Fruit fly (Drosophila melanogaster) whole organism, embryonic: ENCODE results near the gene CG45207.

Experiments used
- CG12071 ChIP-seq: fragments of 200-800 bp; sonication (Bioruptor generic); optimal IDR thresholded peaks from 3 replicates; lab custom pipeline; 2018; ENCODE audit warnings: missing biosample characterization, mild to moderate bottlenecking, missing genetic modification characterization
- CG12391 ChIP-seq: fragments of 200-800 bp; sonication (Bioruptor generic); optimal IDR thresholded peaks from 3 replicates; lab custom pipeline; 2018; ENCODE audit warnings: missing biosample characterization, mild to moderate bottlenecking, missing genetic modification characterization, moderate library complexity
- CG13424 ChIP-seq: fragments of 200-800 bp; sonication (Bioruptor generic); optimal IDR thresholded peaks from 2 replicates; lab custom pipeline; 2019; ENCODE audit warnings: missing biosample characterization, mild to moderate bottlenecking, missing genetic modification characterization, moderate library complexity
- CG15011 ChIP-seq: fragments of 200-800 bp; sonication (Bioruptor generic); optimal IDR thresholded peaks from 3 replicates; lab custom pipeline; 2018; ENCODE audit warnings: missing biosample characterization, mild to moderate bottlenecking, missing genetic modification characterization
- CG16863 ChIP-seq: fragments of 200-800 bp; sonication (Bioruptor generic); optimal IDR thresholded peaks from 3 replicates; lab custom pipeline; 2016; ENCODE audit warnings: missing biosample characterization, missing genetic modification characterization
- CG17359 ChIP-seq: fragments of 200-800 bp; sonication (Bioruptor generic); optimal IDR thresholded peaks from 3 replicates; lab custom pipeline; 2018; ENCODE audit warnings: missing biosample characterization, mild to moderate bottlenecking, missing genetic modification characterization, moderate library complexity
- CG17829 ChIP-seq: fragments of 200-800 bp; optimal IDR thresholded peaks from 2 replicates; lab custom pipeline; 2019; ENCODE audit warnings: missing biosample characterization, mild to moderate bottlenecking, missing genetic modification characterization, moderate library complexity
- CG18764 ChIP-seq: fragments of 200-800 bp; sonication (Bioruptor generic); optimal IDR thresholded peaks from 3 replicates; lab custom pipeline; 2016; ENCODE audit warnings: missing biosample characterization, missing genetic modification characterization
- CG31441 ChIP-seq: fragments of 200-800 bp; sonication (Bioruptor generic); IDR thresholded peaks from 2 replicates; pipeline ENCODE4 v1.3.6; 2022; ENCODE audit warnings: missing biosample characterization, missing genetic modification characterization
- CG34376 ChIP-seq: fragments of 200-800 bp; sonication (Bioruptor generic); optimal IDR thresholded peaks from 2 replicates; lab custom pipeline; 2018; ENCODE audit warnings: missing biosample characterization, mild to moderate bottlenecking, missing genetic modification characterization
- CG4424 ChIP-seq: fragments of 200-800 bp; sonication (Bioruptor generic); optimal IDR thresholded peaks from 3 replicates; lab custom pipeline; 2016; ENCODE audit warnings: missing biosample characterization, missing genetic modification characterization
- CG6175 ChIP-seq: fragments of 200-800 bp; sonication (Bioruptor generic); IDR thresholded peaks from 3 replicates; pipeline ENCODE4 v1.3.6; 2022; ENCODE audit warnings: missing biosample characterization, missing genetic modification characterization
- CG8388 ChIP-seq: fragments of 200-800 bp; sonication (Bioruptor generic); optimal IDR thresholded peaks from 2 replicates; lab custom pipeline; 2019; ENCODE audit warnings: missing biosample characterization, mild to moderate bottlenecking, missing genetic modification characterization, moderate library complexity
- CG9215 ChIP-seq: fragments of 200-800 bp; sonication (Bioruptor generic); IDR thresholded peaks from 2 replicates; pipeline ENCODE4 v1.3.6; 2022; ENCODE audit warnings: missing biosample characterization, missing genetic modification characterization
- CG9797 ChIP-seq: fragments of 200-800 bp; sonication (Bioruptor generic); optimal IDR thresholded peaks from 3 replicates; lab custom pipeline; 2018; ENCODE audit warnings: missing biosample characterization, mild to moderate bottlenecking, missing genetic modification characterization
- CG9932 ChIP-seq: fragments of 200-800 bp; sonication (Bioruptor generic); IDR thresholded peaks from 2 replicates; pipeline ENCODE4 v1.3.6; 2022; ENCODE audit warnings: missing biosample characterization, missing genetic modification characterization
- CoRest ChIP-seq: fragments of 200-800 bp; sonication (Bioruptor generic); optimal IDR thresholded peaks from 3 replicates; lab custom pipeline; 2018; ENCODE audit warnings: missing biosample characterization, mild to moderate bottlenecking, missing genetic modification characterization, moderate library complexity
- CrebB ChIP-seq: fragments of 200-800 bp; sonication (Bioruptor generic); optimal IDR thresholded peaks from 3 replicates; lab custom pipeline; 2018; ENCODE audit warnings: missing biosample characterization, mild to moderate bottlenecking, missing genetic modification characterization
- Dp ChIP-seq: fragments of 200-800 bp; sonication (Bioruptor generic); optimal IDR thresholded peaks from 2 replicates; lab custom pipeline; 2018; ENCODE audit warnings: missing biosample characterization, mild to moderate bottlenecking, missing genetic modification characterization, moderate library complexity
- Dref ChIP-seq: fragments of 200-800 bp; sonication (Bioruptor generic); IDR thresholded peaks from 2 replicates; pipeline ENCODE4 v1.3.6; 2022; ENCODE audit warnings: missing biosample characterization, missing genetic modification characterization
- Ets65A ChIP-seq: fragments of 200-800 bp; sonication (Bioruptor generic); peaks from one replicate; lab custom pipeline; 2016; ENCODE audit warnings: missing biosample characterization, missing genetic modification characterization
- H2.0 ChIP-seq: fragments of 200-800 bp; sonication (Bioruptor generic); IDR thresholded peaks from 2 replicates; pipeline ENCODE4 v1.3.6; 2022; ENCODE audit warnings: missing biosample characterization, missing genetic modification characterization
- HLH4C ChIP-seq: fragments of 200-800 bp; sonication (Bioruptor generic); IDR thresholded peaks from 3 replicates; pipeline ENCODE4 v1.3.6; 2022; ENCODE audit warnings: missing biosample characterization, missing genetic modification characterization; ENCODE audit not compliant: partially characterized antibody
- HmgD ChIP-seq: fragments of 200-800 bp; sonication (Bioruptor generic); optimal IDR thresholded peaks from 3 replicates; lab custom pipeline; 2016; ENCODE audit warnings: missing biosample characterization, missing genetic modification characterization
- Hr3 ChIP-seq: fragments of 200-800 bp; sonication (Bioruptor generic); optimal IDR thresholded peaks from 3 replicates; lab custom pipeline; 2016; ENCODE audit warnings: missing biosample characterization, missing genetic modification characterization
- Lhr ChIP-seq: fragments of 200-800 bp; sonication (Bioruptor generic); optimal IDR thresholded peaks from 3 replicates; lab custom pipeline; 2017; ENCODE audit warnings: mild to moderate bottlenecking, missing biosample characterization, missing genetic modification reagents, missing genetic modification characterization
- Myb ChIP-seq: fragments of 200-800 bp; sonication (Bioruptor generic); optimal IDR thresholded peaks from 2 replicates; lab custom pipeline; 2016; ENCODE audit warnings: missing biosample characterization, missing genetic modification characterization
- Rfx ChIP-seq: fragments of 200-800 bp; sonication (Bioruptor generic); IDR thresholded peaks from 2 replicates; pipeline ENCODE4 v1.3.6; 2022; ENCODE audit warnings: missing biosample characterization, missing genetic modification characterization
- Stat92E ChIP-seq, 3 experiments: fragments of >200 bp in 2 of 3; fragments of 200-800 bp in 1 of 3; sonication (Bioruptor generic) in 1 of 3; optimal IDR thresholded peaks; 2 replicates each; lab custom pipeline; 2017 to 2019; ENCODE audit warnings: missing biosample characterization in 3 of 3, missing genetic modification characterization in 3 of 3, mild to moderate bottlenecking in 1 of 3, moderate library complexity in 1 of 3
- ato ChIP-seq: fragments of 200-800 bp; sonication (Bioruptor generic); IDR thresholded peaks from 2 replicates; pipeline ENCODE4 v1.3.6; 2022; ENCODE audit warnings: missing biosample characterization, missing genetic modification characterization; ENCODE audit not compliant: partially characterized antibody
- cas ChIP-seq: fragments of 200-800 bp; sonication (Bioruptor generic); IDR thresholded peaks from 2 replicates; pipeline ENCODE4 v1.3.6; 2022; ENCODE audit warnings: missing biosample characterization, missing genetic modification characterization
- chif ChIP-seq, 2 experiments: fragments of 200-800 bp; sonication (Bioruptor generic); optimal IDR thresholded peaks; 3 replicates each; lab custom pipeline; 2016; ENCODE audit warnings: missing biosample characterization in 2 of 2, missing genetic modification characterization in 2 of 2
- chm ChIP-seq: fragments of 200-800 bp; sonication (Bioruptor generic); IDR thresholded peaks from 2 replicates; pipeline ENCODE4 v1.3.6; 2022; ENCODE audit warnings: missing biosample characterization, missing genetic modification characterization
- dmrt11E ChIP-seq: fragments of 200-800 bp; sonication (Bioruptor generic); optimal IDR thresholded peaks from 3 replicates; lab custom pipeline; 2018; ENCODE audit warnings: missing biosample characterization, mild to moderate bottlenecking, missing genetic modification characterization, moderate library complexity
- dpn ChIP-seq, 2 experiments: fragments of 200-800 bp; sonication (Bioruptor generic); optimal IDR thresholded peaks; 3 replicates each; lab custom pipeline; 2016; ENCODE audit warnings: missing biosample characterization in 2 of 2, missing genetic modification characterization in 2 of 2
- gfzf ChIP-seq: fragments of 200-800 bp; sonication (Bioruptor generic); optimal IDR thresholded peaks from 2 replicates; lab custom pipeline; 2016; ENCODE audit warnings: missing biosample characterization, mild to moderate bottlenecking, missing genetic modification characterization, moderate library complexity
- gsb ChIP-seq: fragments of 200-800 bp; sonication (Bioruptor generic); IDR thresholded peaks from 2 replicates; pipeline ENCODE4 v1.3.6; 2022; ENCODE audit warnings: missing biosample characterization, missing genetic modification characterization
- jumu ChIP-seq: fragments of 200-800 bp; sonication (Bioruptor generic); optimal IDR thresholded peaks from 3 replicates; lab custom pipeline; 2016; ENCODE audit warnings: missing biosample characterization, missing genetic modification characterization
- kni ChIP-seq: fragments of 200-800 bp; sonication (Bioruptor generic); optimal IDR thresholded peaks from 3 replicates; lab custom pipeline; 2017; ENCODE audit warnings: mild to moderate bottlenecking, missing biosample characterization, missing genetic modification reagents, missing genetic modification characterization
- lbe ChIP-seq: fragments of 200-800 bp; sonication (Bioruptor generic); optimal IDR thresholded peaks from 2 replicates; lab custom pipeline; 2016; ENCODE audit warnings: missing biosample characterization, mild to moderate bottlenecking, missing genetic modification characterization
- lilli ChIP-seq: fragments of 200-800 bp; sonication (Bioruptor generic); optimal IDR thresholded peaks from 3 replicates; lab custom pipeline; 2016; ENCODE audit warnings: missing biosample characterization, missing genetic modification characterization
- mam ChIP-seq: fragments of 200-800 bp; sonication (Bioruptor generic); optimal IDR thresholded peaks from 3 replicates; lab custom pipeline; 2016; ENCODE audit warnings: missing biosample characterization, missing genetic modification characterization
- pan ChIP-seq, 4 experiments: fragments of >200 bp in 3 of 4; fragments of 200-800 bp in 1 of 4; sonication (Bioruptor generic) in 1 of 4; optimal IDR thresholded peaks in 3 of 4; IDR thresholded peaks in 1 of 4; 2 replicates each; pipeline versions ENCODE4 v1.3.6 to Lab custom; 2017 to 2022; ENCODE audit warnings: missing biosample characterization in 2 of 4, missing genetic modification characterization in 2 of 4, mixed read lengths in 1 of 4
- slbo ChIP-seq: fragments of 200-800 bp; sonication (Bioruptor generic); IDR thresholded peaks from 2 replicates; pipeline ENCODE4 v1.3.6; 2022; ENCODE audit warnings: missing biosample characterization, missing genetic modification characterization
- sqz ChIP-seq: fragments of 200-800 bp; sonication (Bioruptor generic); optimal IDR thresholded peaks from 3 replicates; lab custom pipeline; 2018; ENCODE audit warnings: missing biosample characterization, mild to moderate bottlenecking, missing genetic modification characterization
- tap ChIP-seq: fragments of 200-800 bp; optimal IDR thresholded peaks from 3 replicates; lab custom pipeline; 2019; ENCODE audit warnings: missing biosample characterization, mild to moderate bottlenecking, missing genetic modification characterization, moderate library complexity
- tup ChIP-seq: fragments of 200-800 bp; sonication (Bioruptor generic); optimal IDR thresholded peaks from 2 replicates; lab custom pipeline; 2016; ENCODE audit warnings: missing biosample characterization, mild to moderate bottlenecking, missing genetic modification characterization, moderate library complexity
- unc-4 ChIP-seq: fragments of 200-800 bp; sonication (Bioruptor generic); IDR thresholded peaks from 2 replicates; pipeline ENCODE4 v1.3.6; 2022; ENCODE audit warnings: missing biosample characterization, missing genetic modification characterization; ENCODE audit not compliant: partially characterized antibody
- vvl ChIP-seq: fragments of 200-800 bp; sonication (Bioruptor generic); IDR thresholded peaks from 2 replicates; pipeline ENCODE4 v1.3.6; 2022; ENCODE audit warnings: missing biosample characterization, missing genetic modification characterization
- yki ChIP-seq: fragments of >200 bp; optimal IDR thresholded peaks from 3 replicates; lab custom pipeline; 2018

Gene CG45207

dm6 chr3R:15793372-15793802 lies 18.2 kb upstream of the CG45207 start, which contains the start of gene nsl1 (continued):
- peak; percentile 79 for TF ChIP-seq lbe (GFP tag; lab: Kevin White, UChicago)
- no peak for TF ChIP-seq CG12071 (GFP tag; lab: Kevin White, UChicago)
- TF ChIP-seq CG18764 = peak; percentile 23
- TF ChIP-seq CG9215 (GFP tag; lab: Robert Waterston, UW) = peak; percentile 48
- TF ChIP-seq HLH4C = peak; percentile 96
- TF ChIP-seq chm = no peak; the same call in 1 of the 2 replicates
- TF ChIP-seq CrebB = no peak
- TF ChIP-seq CG16863 (GFP tag; lab: Kevin White, UChicago) = peak; percentile 78
- peak; percentile 29 for TF ChIP-seq dmrt11E (tag; lab: Kevin White, UChicago)
- peak; percentile 61 for TF ChIP-seq CG9932 (GFP tag; lab: Robert Waterston, UW)
- TF ChIP-seq CG31441 (GFP tag; lab: Robert Waterston, UW) = 0 out of 2 replicates have a peak, but pooled peaks have one; percentile 31
- no peak for TF ChIP-seq cas
- TF ChIP-seq H2.0 (GFP tag; lab: Robert Waterston, UW) = no peak
- TF ChIP-seq CG6175 (GFP tag; lab: Robert Waterston, UW) = no peak
- TF ChIP-seq gsb (GFP tag; lab: Robert Waterston, UW) = no peak
- no peak for TF ChIP-seq CG8388 (GFP tag; lab: Kevin White, UChicago)
- TF ChIP-seq CG15011 (GFP tag; lab: Kevin White, UChicago) = no peak
- peak; percentile 76 for TF ChIP-seq CG17829 (tag; lab: Kevin White, UChicago)
- TF ChIP-seq CoRest (tag; lab: Kevin White, UChicago) = peak; percentile 31
- peak; percentile 8 for TF ChIP-seq tap (tag; lab: Kevin White, UChicago)
- TF ChIP-seq Stat92E (GFP tag; optimal IDR thresholded peaks at IDR 0.05; lab: Kevin White, UChicago) = no peak
- TF ChIP-seq Myb (GFP tag; lab: Kevin White, UChicago) = no peak

- TF ChIP-seq CG34376 = peak; percentile 1
- peak; percentile 45 for TF ChIP-seq mam (GFP tag; lab: Kevin White, UChicago)
- no peak for TF ChIP-seq yki (lab: Kevin White, UChicago)
- peak; percentile 16 for TF ChIP-seq CG13424 (tag; lab: Kevin White, UChicago)
- TF ChIP-seq slbo (GFP tag; lab: Robert Waterston, UW) = peak; percentile 69; the same call in 1 of the 2 replicates
- TF ChIP-seq pan (optimal IDR thresholded peaks at IDR 0.05; lab: Kevin White, UChicago) = no peak
- peak in 1 of 2 experiments; percentile 51 for TF ChIP-seq pan (GFP tag; optimal IDR thresholded peaks at IDR 0.05 in 1 of 2, IDR thresholded peaks at IDR 0.05 in 1 of 2)
- TF ChIP-seq unc-4 (GFP tag; lab: Robert Waterston, UW) = peak; percentile 56; the same call in 1 of the 2 replicates
- TF ChIP-seq Rfx (GFP tag; lab: Robert Waterston, UW) = peak; percentile 74
- TF ChIP-seq CG12391 (tag; lab: Kevin White, UChicago) = peak; percentile 41
- no peak; the same call in 1 of the 2 replicates for TF ChIP-seq ato (GFP tag; lab: Robert Waterston, UW)
- peak; percentile 96 for TF ChIP-seq Myb (GFP tag; lab: Kevin White, UChicago)
- TF ChIP-seq chif (GFP tag; optimal IDR thresholded peaks at IDR 0.05; lab: Kevin White, UChicago) = peak in 1 of 2 experiments; percentile 3
- TF ChIP-seq Hr3 (GFP tag; lab: Kevin White, UChicago) = peak; percentile 10
- TF ChIP-seq CG4424 (GFP tag; lab: Kevin White, UChicago) = peak; percentile 14
- TF ChIP-seq Dref (GFP tag; lab: Robert Waterston, UW) = peak; percentile 60
- TF ChIP-seq kni = peak; percentile 9
- peak in 1 of 2 experiments; percentile 55 for TF ChIP-seq dpn (GFP tag; optimal IDR thresholded peaks at IDR 0.05; lab: Kevin White, UChicago)
- TF ChIP-seq gfzf = peak; percentile 53
- peak; percentile 32 for TF ChIP-seq tup (GFP tag; lab: Kevin White, UChicago)
- peak; percentile 93 for TF ChIP-seq Lhr (GFP tag; lab: Kevin White, UChicago)
- peak; percentile 54 for TF ChIP-seq lilli (GFP tag; lab: Kevin White, UChicago)
- TF ChIP-seq sqz (GFP tag; lab: Kevin White, UChicago) = no peak
- TF ChIP-seq Dp (GFP tag; lab: Kevin White, UChicago) = peak; percentile 53
- peak; percentile 35 for TF ChIP-seq HmgD (GFP tag; lab: Kevin White, UChicago)
- peak; percentile 51 for TF ChIP-seq CG9797
- TF ChIP-seq vvl (GFP tag; lab: Robert Waterston, UW) = peak; percentile 66
- peak; percentile 95 for TF ChIP-seq Ets65A (GFP tag; lab: Kevin White, UChicago)
- peak; percentile 8 for TF ChIP-seq jumu (GFP tag; lab: Kevin White, UChicago)
- no peak for TF ChIP-seq CG17359
Observed at dm6 chr3R:15792427-15792826, 17.3 kb upstream of the CG45207 start, which contains the start of gene Acyp2. Gene Acyp2, plus strand, starts transcription at chr3R:15792688.
